Fruit fly (Drosophila melanogaster): ENCODE measurements around the gene CG15879.

Gene CG15879

DNA sequence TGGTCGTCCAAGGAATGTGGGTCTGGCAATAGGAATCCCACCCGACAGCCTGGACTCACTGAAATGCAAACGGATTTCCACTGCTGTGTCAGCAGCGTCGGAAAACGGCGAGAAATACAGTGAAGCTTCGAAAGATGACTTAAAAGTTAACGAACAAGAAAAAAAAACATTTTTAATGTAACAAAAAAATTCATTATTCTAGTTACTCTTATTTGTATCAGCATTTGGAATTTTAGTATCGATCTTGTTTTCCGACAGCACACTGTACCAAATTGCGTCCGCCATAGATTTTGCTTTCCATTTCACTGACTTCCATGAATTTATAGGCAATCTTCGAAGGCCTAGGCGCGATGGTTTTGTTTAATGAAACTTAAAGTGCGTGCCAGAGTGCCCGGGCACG is 4.1 kb downstream of the CG15879 start (continued):
- no peak for TF ChIP-seq CG4617 (GFP tag; optimal IDR thresholded peaks at IDR 0.05; ENCODE audit: borderline replicate concordance)
- 0 out of 3 replicates have a peak, but pooled peaks have one; percentile 41 for TF ChIP-seq CG11456 (GFP tag; IDR thresholded peaks at IDR 0.05)
- TF ChIP-seq sqz (GFP tag; optimal IDR thresholded peaks at IDR 0.05): no peak
- TF ChIP-seq ab (GFP tag; optimal IDR thresholded peaks at IDR 0.05): no peak
- TF ChIP-seq CG12071 (GFP tag; optimal IDR thresholded peaks at IDR 0.05): no peak
- TF ChIP-seq Six4 (GFP tag; optimal IDR thresholded peaks at IDR 0.05): no peak
- TF ChIP-seq CG10209 (GFP tag; optimal IDR thresholded peaks at IDR 0.05): no peak
- TF ChIP-seq CG15514 (GFP tag; optimal IDR thresholded peaks at IDR 0.05): no peak
- TF ChIP-seq bowl (GFP tag; IDR thresholded peaks at IDR 0.05): no peak
- peak; percentile 51; the same call in 1 of the 2 replicates for TF ChIP-seq CG14014 (GFP tag; IDR thresholded peaks at IDR 0.05)
- no peak for TF ChIP-seq peb (GFP tag; IDR thresholded peaks at IDR 0.05)
- TF ChIP-seq CG13894 (tag; optimal IDR thresholded peaks at IDR 0.05): peak; percentile 3
- TF ChIP-seq CG15073 (GFP tag; optimal IDR thresholded peaks at IDR 0.05): no peak
- TF ChIP-seq CG12236 (GFP tag; optimal IDR thresholded peaks at IDR 0.05): no peak
- peak; percentile 36 for TF ChIP-seq lab (GFP tag; optimal IDR thresholded peaks at IDR 0.05)
- TF ChIP-seq HHEX (GFP tag; optimal IDR thresholded peaks at IDR 0.05): no peak
- no peak for TF ChIP-seq CG6765 (GFP tag; optimal IDR thresholded peaks at IDR 0.05)
- no peak for TF ChIP-seq fu2 (GFP tag; optimal IDR thresholded peaks at IDR 0.05)
- peak; percentile 51; the same call in 1 of the 3 replicates for TF ChIP-seq ase (GFP tag; IDR thresholded peaks at IDR 0.05)
- no peak for TF ChIP-seq CG10267 (tag; optimal IDR thresholded peaks at IDR 0.05)
- TF ChIP-seq CG10565 (GFP tag; optimal IDR thresholded peaks at IDR 0.05): no peak
- no peak for TF ChIP-seq CG1832 (GFP tag; optimal IDR thresholded peaks at IDR 0.05)
- TF ChIP-seq Doc3 (GFP tag; IDR thresholded peaks at IDR 0.05; ENCODE audit: partially characterized antibody): no peak
- no peak for TF ChIP-seq lola (GFP tag; optimal IDR thresholded peaks at IDR 0.05)
- no peak for TF ChIP-seq exex (tag; optimal IDR thresholded peaks at IDR 0.05)
- no peak for TF ChIP-seq CG4730 (GFP tag; IDR thresholded peaks at IDR 0.05)
- TF ChIP-seq so (GFP tag; IDR thresholded peaks at IDR 0.05): 0 out of 3 replicates have a peak, but pooled peaks have one; percentile 35
- TF ChIP-seq CG17186 (GFP tag; optimal IDR thresholded peaks at IDR 0.05): no peak
- peak; percentile 42; the same call in 1 of the 2 replicates for TF ChIP-seq CG6689 (GFP tag; IDR thresholded peaks at IDR 0.05)
- no peak for TF ChIP-seq CG18476 (GFP tag; optimal IDR thresholded peaks at IDR 0.05)
- no peak for TF ChIP-seq HLHmδ (GFP tag; optimal IDR thresholded peaks at IDR 0.05)
- no peak for TF ChIP-seq bigmax (GFP tag; optimal IDR thresholded peaks at IDR 0.05)
- TF ChIP-seq dpn (GFP tag; optimal IDR thresholded peaks at IDR 0.05): no peak
- TF ChIP-seq CG15269 (tag; optimal IDR thresholded peaks at IDR 0.05): peak; percentile 25
- no peak for TF ChIP-seq CG31388 (GFP tag; optimal IDR thresholded peaks at IDR 0.05)
- no peak for TF ChIP-seq CG1233 (GFP tag; optimal IDR thresholded peaks at IDR 0.05)
- TF ChIP-seq NC2α (GFP tag; optimal IDR thresholded peaks at IDR 0.05): no peak
- no peak for TF ChIP-seq CTCF (GFP tag; optimal IDR thresholded peaks at IDR 0.05)
- no peak for TF ChIP-seq ERR (GFP tag; optimal IDR thresholded peaks at IDR 0.05)
- no peak for TF ChIP-seq CG34376 (GFP tag; optimal IDR thresholded peaks at IDR 0.05)
- peak; percentile 35 for TF ChIP-seq Fer3 (tag; optimal IDR thresholded peaks at IDR 0.05)
- no peak for TF ChIP-seq da (GFP tag; optimal IDR thresholded peaks at IDR 0.05)
- peak; percentile 45 for TF ChIP-seq gem (tag; optimal IDR thresholded peaks at IDR 0.05)
- no peak for TF ChIP-seq klu (GFP tag; IDR thresholded peaks at IDR 0.05)
- TF ChIP-seq Atf6 (GFP tag; IDR thresholded peaks at IDR 0.05): peak; percentile 41; the same call in 1 of the 2 replicates
- no peak for TF ChIP-seq CG7271 (tag; optimal IDR thresholded peaks at IDR 0.05)
- no peak for TF ChIP-seq toy (GFP tag; IDR thresholded peaks at IDR 0.05)
- no peak for TF ChIP-seq dan (GFP tag; IDR thresholded peaks at IDR 0.05)
- no peak for TF ChIP-seq Hr78 (GFP tag; optimal IDR thresholded peaks at IDR 0.05)
- no peak for TF ChIP-seq ac (GFP tag; optimal IDR thresholded peaks at IDR 0.05)
- no peak for TF ChIP-seq Adf1 (GFP tag; IDR thresholded peaks at IDR 0.05)

Measured in whole organism, embryonic.